Worm (Caenorhabditis elegans) whole organism, L4 larva: ENCODE measurements around the gene abhd-14.

ENCODE experiments used
- R02D3.7 ChIP-seq: fragments of 150-350 bp; sonication (generic microtip); optimal IDR thresholded peaks from 3 replicates; lab custom pipeline; 2014; ENCODE audit warnings: missing biosample characterization, missing genetic modification characterization
- T20F7.1 ChIP-seq: fragments of 200-800 bp; sonication (Bioruptor generic); optimal IDR thresholded peaks from 2 replicates; lab custom pipeline; 2018; ENCODE audit warnings: mild to moderate bottlenecking, missing genetic modification characterization, missing compliant biosample characterization
- Y48G9A.11 ChIP-seq: fragments of 200-800 bp; sonication (Bioruptor generic); IDR thresholded peaks from 2 replicates; pipeline ENCODE4 v1.3.6; 2022; ENCODE audit warnings: missing genetic modification reagents, missing genetic modification characterization, missing compliant biosample characterization
- aha-1 ChIP-seq: fragments of 150-350 bp; peaks from one replicate; lab custom pipeline; 2014; ENCODE audit warnings: missing biosample characterization, missing genetic modification characterization
- attf-4 ChIP-seq: sonication (generic microtip); optimal IDR thresholded peaks from 3 replicates; lab custom pipeline; 2017; ENCODE audit warnings: missing biosample characterization, missing genetic modification characterization
- ceh-28 ChIP-seq: fragments of 150-350 bp; optimal IDR thresholded peaks from 2 replicates; lab custom pipeline; 2014; ENCODE audit warnings: missing biosample characterization, missing genetic modification reagents, missing genetic modification characterization
- ceh-82 ChIP-seq: sonication (generic microtip); optimal IDR thresholded peaks from 2 replicates; lab custom pipeline; 2017; ENCODE audit warnings: missing biosample characterization, missing genetic modification characterization
- daf-16 ChIP-seq, 3 experiments: sonication (generic microtip); optimal IDR thresholded peaks; 2 replicates each; lab custom pipeline; 2016 to 2017; ENCODE audit warnings: missing genetic modification characterization in 3 of 3, missing genetic modification reagents in 3 of 3, mild to moderate bottlenecking in 2 of 3, missing compliant biosample characterization in 2 of 3, missing biosample characterization in 1 of 3, moderate library complexity in 1 of 3
- daf-19 ChIP-seq: fragments of 200-800 bp; sonication (Bioruptor generic); conservative IDR thresholded peaks from 2 replicates; pipeline ENCODE4 v1.3.6; 2022; ENCODE audit warnings: missing genetic modification characterization, missing compliant biosample characterization
- dmd-9 ChIP-seq: fragments of 200-800 bp; sonication (Bioruptor generic); IDR thresholded peaks from 2 replicates; pipeline ENCODE4 v1.3.6; 2022; ENCODE audit warnings: missing genetic modification reagents, missing genetic modification characterization, missing compliant biosample characterization
- dpl-1 ChIP-seq: fragments of 150-350 bp; optimal IDR thresholded peaks from 2 replicates; lab custom pipeline; 2014; ENCODE audit warnings: missing biosample characterization, missing genetic modification reagents, missing genetic modification characterization
- egl-27 ChIP-seq: sonication (generic microtip); optimal IDR thresholded peaks from 3 replicates; lab custom pipeline; 2017; ENCODE audit warnings: missing biosample characterization, missing genetic modification reagents, missing genetic modification characterization
- egl-43 ChIP-seq: fragments of 200-800 bp; sonication (Bioruptor generic); IDR thresholded peaks from 2 replicates; pipeline ENCODE4 v1.3.6; 2022; ENCODE audit warnings: missing genetic modification reagents, missing genetic modification characterization, missing compliant biosample characterization
- lim-7 ChIP-seq: fragments of 200-800 bp; sonication (Bioruptor generic); IDR thresholded peaks from 2 replicates; pipeline ENCODE4 v1.3.6; 2022; ENCODE audit warnings: missing genetic modification characterization, missing compliant biosample characterization
- lin-29 ChIP-seq: fragments of 200-800 bp; sonication (Bioruptor generic); IDR thresholded peaks from 2 replicates; pipeline ENCODE4 v1.3.6; 2022; ENCODE audit warnings: missing genetic modification reagents, missing genetic modification characterization, missing compliant biosample characterization
- lin-38 ChIP-seq: fragments of 200-800 bp; sonication (Bioruptor generic); IDR thresholded peaks from 2 replicates; pipeline ENCODE4 v1.3.6; 2022; ENCODE audit warnings: missing genetic modification reagents, missing genetic modification characterization, missing compliant biosample characterization
- lin-39 ChIP-seq: fragments of 150-350 bp; optimal IDR thresholded peaks from 2 replicates; lab custom pipeline; 2014; ENCODE audit warnings: missing biosample characterization, missing genetic modification reagents, missing genetic modification characterization
- lsy-2 ChIP-seq, 2 experiments: fragments of 150-350 bp in 1 of 2; sonication (generic microtip) in 1 of 2; optimal IDR thresholded peaks; 2 replicates each; lab custom pipeline; 2014 to 2017; ENCODE audit warnings: missing biosample characterization in 2 of 2, missing genetic modification characterization in 2 of 2
- mep-1 ChIP-seq: fragments of 150-350 bp; sonication (generic microtip); optimal IDR thresholded peaks from 3 replicates; lab custom pipeline; 2014; ENCODE audit warnings: missing biosample characterization, missing genetic modification characterization
- mes-2 ChIP-seq: sonication (generic microtip); optimal IDR thresholded peaks from 2 replicates; lab custom pipeline; 2016; ENCODE audit warnings: missing genotype, mild to moderate bottlenecking, missing genetic modification characterization, missing compliant biosample characterization; ENCODE audit not compliant: poor library complexity, severe bottlenecking
- mxl-3 ChIP-seq: fragments of 200-800 bp; sonication (Bioruptor generic); optimal IDR thresholded peaks from 2 replicates; lab custom pipeline; 2018; ENCODE audit warnings: mild to moderate bottlenecking, missing genetic modification characterization, missing compliant biosample characterization
- nhr-102 ChIP-seq: sonication (generic microtip); optimal IDR thresholded peaks from 2 replicates; lab custom pipeline; 2016; ENCODE audit warnings: mild to moderate bottlenecking, missing genetic modification characterization, moderate library complexity, missing compliant biosample characterization
- set-16 ChIP-seq: fragments of 200-800 bp; sonication (Bioruptor generic); IDR thresholded peaks from 2 replicates; pipeline ENCODE4 v1.3.6; 2022; ENCODE audit warnings: missing genetic modification reagents, missing genetic modification characterization, missing compliant biosample characterization
- snpc-4 ChIP-seq: fragments of 150-350 bp; optimal IDR thresholded peaks from 2 replicates; lab custom pipeline; 2014; ENCODE audit warnings: missing biosample characterization, missing genetic modification characterization
- spr-1 ChIP-seq: sonication (generic microtip); optimal IDR thresholded peaks from 2 replicates; lab custom pipeline; 2016; ENCODE audit warnings: mild to moderate bottlenecking, missing genetic modification characterization, missing compliant biosample characterization
- unc-130 ChIP-seq: sonication (generic microtip); optimal IDR thresholded peaks from 2 replicates; lab custom pipeline; 2016; ENCODE audit warnings: missing genetic modification reagents, missing genetic modification characterization, missing compliant biosample characterization
- unc-62 ChIP-seq, 3 experiments: fragments of 150-350 bp in 1 of 3; sonication (generic microtip); optimal IDR thresholded peaks in 2 of 3; peaks in 1 of 3; 1 replicate in 1 of 3; 2 replicates in 2 of 3; lab custom pipeline; 2014 to 2017; ENCODE audit warnings: missing biosample characterization in 3 of 3, missing genetic modification characterization in 3 of 3, missing genetic modification reagents in 3 of 3, missing genotype in 1 of 3
- zip-2 ChIP-seq: fragments of 150-350 bp; optimal IDR thresholded peaks from 2 replicates; lab custom pipeline; 2014; ENCODE audit warnings: missing biosample characterization, missing genetic modification characterization

Gene abhd-14

DNA sequence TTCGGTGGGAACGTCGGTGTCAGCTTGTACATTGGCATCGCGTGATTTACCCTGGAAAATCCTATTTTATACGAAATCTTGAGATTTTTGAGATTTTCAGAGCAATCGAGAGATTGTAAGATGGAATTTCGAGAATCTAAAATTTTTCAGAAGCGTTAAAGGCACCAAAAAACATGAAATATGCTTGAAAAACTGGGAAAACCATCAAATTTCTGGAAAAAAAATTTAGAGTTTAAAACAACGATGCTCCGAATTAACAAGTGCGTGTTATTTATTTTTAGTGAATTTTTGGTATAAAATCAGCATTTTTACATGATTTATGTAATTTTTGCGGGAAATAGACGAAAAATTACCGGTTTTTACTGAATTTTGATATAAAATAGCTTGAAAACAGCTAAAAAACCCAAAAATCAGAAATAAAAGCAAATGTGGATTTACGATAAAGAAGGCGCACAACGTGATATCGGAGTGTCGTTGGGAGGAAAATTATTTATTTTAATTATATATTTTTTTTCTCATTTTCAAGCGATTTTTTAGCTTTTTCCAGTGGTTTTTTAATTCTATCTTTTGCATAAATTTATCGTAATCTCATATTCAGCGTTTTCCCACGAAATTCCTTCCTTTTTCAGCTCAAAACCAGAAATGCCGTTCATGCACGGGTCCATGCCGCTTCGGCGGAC is 26.6 kb upstream of the abhd-14 start, which contains the start of the genes Y55F3AM.13 and mrps-25 (continued):
- TF ChIP-seq mxl-3 (GFP tag; lab: Kevin White, UChicago) (no peak), nhr-102 (tag; lab: Kevin White, UChicago) (no peak)
- TF ChIP-seq, all 104 proteins: peak for 6

DNA sequence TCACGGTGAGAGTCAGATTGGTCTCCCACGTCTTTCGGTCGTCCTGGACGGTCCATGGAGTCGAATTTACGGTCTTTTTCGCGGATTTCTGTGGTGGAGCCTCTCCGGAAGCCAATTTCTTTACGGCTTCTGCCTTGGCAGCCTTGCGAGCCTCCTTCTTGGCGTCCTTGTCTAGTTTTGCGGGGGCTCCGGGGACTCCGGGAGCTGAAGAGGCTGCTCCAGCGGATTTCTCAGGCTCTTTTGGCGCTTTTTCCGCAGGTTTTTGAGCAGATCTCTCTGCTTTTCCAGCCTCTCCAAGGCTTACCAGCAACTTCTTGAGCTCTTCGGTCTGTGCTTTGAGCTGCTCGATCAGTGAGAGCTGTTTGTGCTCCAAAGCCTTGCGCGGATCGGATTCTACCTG is 25.9 kb upstream of the abhd-14 start:
- TF ChIP-seq lin-29 (no peak), daf-16 (GFP tag; optimal IDR thresholded peaks at IDR 0.05; lab: Kevin White, UChicago) (no peak), daf-16 (tag; optimal IDR thresholded peaks at IDR 0.05; lab: Kevin White, UChicago) (no peak), egl-43 (no peak), aha-1 (tag; lab: Kevin White, UChicago) (peak; percentile 8), dmd-9 (GFP tag; lab: Robert Waterston, UW) (no peak), lim-7 (GFP tag; lab: Robert Waterston, UW) (no peak), spr-1 (no peak), set-16 (GFP tag; lab: Robert Waterston, UW) (peak; percentile 90), egl-27 (tag; lab: Kevin White, UChicago) (no peak), lin-39 (tag; lab: Kevin White, UChicago) (no peak)

DNA sequence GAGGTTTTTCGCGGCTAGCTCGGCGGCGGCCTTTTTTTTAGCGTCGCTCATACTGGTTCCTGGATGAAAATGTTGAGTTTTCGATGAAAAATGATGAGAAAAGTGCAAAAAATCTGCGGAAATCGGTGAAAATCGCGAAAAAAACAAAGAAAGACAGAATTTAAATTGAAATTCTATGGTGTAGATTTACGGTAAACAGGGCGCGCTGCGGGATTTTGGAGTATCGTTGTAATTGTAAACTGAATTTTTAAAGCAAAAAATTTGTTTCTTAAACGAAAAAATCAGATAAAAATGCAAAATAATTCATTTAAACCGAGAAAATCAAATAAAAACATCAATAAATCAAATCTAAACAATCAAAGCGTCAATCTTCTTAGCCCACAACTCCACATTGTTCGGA is 24.9 kb upstream of the abhd-14 start, which contains the start of gene dcap-1:
Gene dcap-1 (minus strand): TSS at position 59 of the 400 bp plus-strand sequence.
- peak; percentile 27; the same call in 1 of the 2 replicates for TF ChIP-seq lin-38
- TF ChIP-seq lin-29, result no peak
- TF ChIP-seq daf-19 (GFP tag; lab: Robert Waterston, UW), result no peak
- no peak for TF ChIP-seq daf-16 (GFP tag; optimal IDR thresholded peaks at IDR 0.05; lab: Kevin White, UChicago)
- peak; percentile 23 for TF ChIP-seq daf-16 (tag; optimal IDR thresholded peaks at IDR 0.05; lab: Kevin White, UChicago)
- peak; percentile 42 for TF ChIP-seq mes-2 (tag; lab: Kevin White, UChicago)
- TF ChIP-seq R02D3.7, result peak; percentile 77
- TF ChIP-seq T20F7.1 (GFP tag; lab: Kevin White, UChicago), result peak; percentile 96
- peak; percentile 23 for TF ChIP-seq aha-1 (tag; lab: Kevin White, UChicago)
- TF ChIP-seq egl-43, result no peak
- peak in 1 of 2 experiments; percentile 50 for TF ChIP-seq lsy-2 (tag; optimal IDR thresholded peaks at IDR 0.05; lab: Kevin White, UChicago)
- peak; percentile 18 for TF ChIP-seq mep-1 (tag; lab: Kevin White, UChicago)
- peak; percentile 99 for TF ChIP-seq Y48G9A.11
- peak; percentile 30 for TF ChIP-seq dpl-1 (GFP tag; lab: Kevin White, UChicago)

DNA sequence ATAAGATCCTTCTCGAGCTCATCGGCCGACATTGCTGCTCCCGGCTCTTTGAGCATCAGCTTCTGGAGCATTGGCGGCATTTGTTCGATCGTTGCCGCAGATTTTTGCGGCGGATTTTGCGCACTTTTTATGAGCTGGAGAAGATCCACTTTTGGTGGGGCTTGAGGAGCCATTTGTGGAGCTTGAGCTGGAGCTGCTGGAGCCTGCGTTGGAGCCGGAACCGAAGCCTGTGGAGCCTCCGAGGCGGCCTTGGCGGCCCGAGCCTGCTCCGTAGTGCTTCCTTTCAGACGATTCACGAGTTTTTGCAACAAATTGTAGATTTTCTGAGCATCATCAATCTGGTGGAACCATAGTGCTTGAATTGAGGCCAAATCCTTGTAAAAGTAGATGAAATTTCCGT is 24.1 kb upstream of the abhd-14 start:
- TF ChIP-seq set-16 (GFP tag; lab: Robert Waterston, UW) (peak; percentile 93), snpc-4 (tag; lab: Kevin White, UChicago) (no peak)

DNA sequence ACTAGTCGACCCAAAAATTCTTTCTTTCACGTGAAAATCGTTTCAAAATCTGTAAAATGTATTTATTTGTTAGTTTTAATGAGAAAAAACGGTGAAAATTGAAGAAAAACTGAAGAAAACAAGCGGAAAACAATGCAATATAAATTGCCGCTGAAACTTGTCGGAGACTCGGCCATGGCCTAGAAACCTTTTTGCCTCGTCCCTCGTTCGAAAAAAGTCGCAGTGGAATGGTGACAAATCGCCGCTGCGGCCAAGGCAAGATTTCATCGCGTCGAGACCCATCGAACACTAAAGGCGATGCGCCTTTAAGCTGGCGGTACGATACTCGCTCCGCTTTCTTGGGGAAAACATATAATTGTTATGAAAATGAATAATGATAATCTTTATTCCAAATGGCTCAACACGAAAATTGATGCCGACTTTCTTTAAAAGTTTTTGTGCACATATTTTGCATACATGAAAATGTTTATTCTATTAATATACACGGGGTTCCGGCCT is 21.8 kb upstream of the abhd-14 start, which contains the start of gene Y55F3AM.21:
Gene Y55F3AM.21 (minus strand): TSS at position 51 of the 498 bp plus-strand sequence.
- TF ChIP-seq Y48G9A.11, result peak; percentile 72; the same call in 1 of the 2 replicates
- TF ChIP-seq, all 104 proteins: peak for 1; not testable (repeated sequence) for 103

DNA sequence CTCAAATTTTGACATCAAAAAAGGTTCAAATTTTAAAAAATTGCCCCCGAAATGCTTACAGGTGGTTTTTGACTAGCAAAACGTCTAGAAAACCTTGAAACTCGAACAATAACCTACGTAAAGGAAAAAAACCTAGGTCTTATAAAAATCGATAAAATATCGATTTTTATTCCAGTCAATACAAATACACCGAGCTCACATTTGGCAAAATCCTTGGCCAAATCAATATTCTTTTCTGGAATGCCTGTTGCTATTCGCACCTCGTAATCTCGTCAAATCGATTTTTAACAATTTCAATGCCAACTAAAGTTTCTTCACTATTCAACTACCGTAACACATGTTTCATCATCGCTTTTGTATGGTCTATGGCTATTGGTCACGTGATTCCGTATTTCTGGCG is 17.2 kb upstream of the abhd-14 start:
- TF ChIP-seq zip-2 (tag; lab: Kevin White, UChicago) (no peak), unc-130 (GFP tag; lab: Kevin White, UChicago) (no peak), ceh-82 (no peak), attf-4 (tag; lab: Kevin White, UChicago) (no peak), ceh-28 (tag; lab: Kevin White, UChicago) (peak; percentile 69), unc-62 (GFP tag; optimal IDR thresholded peaks at IDR 0.05 in 1 of 2; lab: Kevin White, UChicago) (peak in 1 of 2 experiments; percentile 82), unc-62 (tag; optimal IDR thresholded peaks at IDR 0.05; lab: Kevin White, UChicago) (no peak)
- TF ChIP-seq, all 104 proteins: peak for 2
